Fruit fly (Drosophila melanogaster): Measurements from ENCODE around the gene kon.

DNA sequence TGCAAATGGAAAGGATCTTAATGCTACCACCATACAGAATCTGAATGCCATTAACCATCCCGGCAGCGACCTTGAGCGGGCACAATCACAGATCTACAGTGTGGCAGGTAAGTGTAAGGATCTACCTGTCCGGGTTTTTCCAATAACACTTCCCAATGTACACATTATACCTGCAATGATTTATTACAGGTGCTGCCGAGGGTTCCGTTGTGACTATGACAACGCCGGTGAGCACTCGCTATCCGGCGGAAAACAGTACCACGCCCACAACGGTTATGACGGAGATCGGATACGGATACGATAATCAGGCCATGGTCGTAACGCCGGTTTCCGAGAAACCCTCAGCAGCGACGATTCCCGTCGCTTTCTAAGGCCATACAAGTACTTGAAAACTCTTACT, 16.9 kb downstream of the kon start:
- TF ChIP-seq Ets97D (GFP tag; optimal IDR thresholded peaks at IDR 0.05) (no peak), danr (GFP tag; IDR thresholded peaks at IDR 0.05) (no peak), Stat92E (GFP tag; optimal IDR thresholded peaks at IDR 0.05) (no peak), CG10654 (GFP tag; optimal IDR thresholded peaks at IDR 0.05) (no peak), al (GFP tag; IDR thresholded peaks at IDR 0.05) (no peak), maf-S (GFP tag; optimal IDR thresholded peaks at IDR 0.05) (no peak), Xrp1 (GFP tag; IDR thresholded peaks at IDR 0.05) (no peak), pum (GFP tag; optimal IDR thresholded peaks at IDR 0.05) (no peak)
